Fruit fly (Drosophila melanogaster) whole organism, embryonic: ENCODE results near the gene Tim17b2.

Experiments
- Abd-B ChIP-seq: fragments of 200-800 bp; sonication (Bioruptor generic); optimal IDR thresholded peaks from 2 replicates; lab custom pipeline; 2018; ENCODE audit warnings: missing biosample characterization, mild to moderate bottlenecking, missing genetic modification characterization, moderate library complexity
- Atf3 ChIP-seq: fragments of 200-800 bp; sonication (Bioruptor generic); optimal IDR thresholded peaks from 3 replicates; lab custom pipeline; 2016; ENCODE audit warnings: missing biosample characterization, missing genetic modification characterization
- Bgb ChIP-seq: fragments of 200-800 bp; sonication (Bioruptor generic); IDR thresholded peaks from 2 replicates; pipeline ENCODE4 v1.3.6; 2022; ENCODE audit warnings: missing biosample characterization, missing genetic modification characterization; ENCODE audit not compliant: partially characterized antibody
- CG10267 ChIP-seq: fragments of 200-800 bp; sonication (Bioruptor generic); optimal IDR thresholded peaks from 2 replicates; lab custom pipeline; 2018; ENCODE audit warnings: missing biosample characterization, mild to moderate bottlenecking, missing genetic modification characterization, moderate library complexity
- CG12071 ChIP-seq: fragments of 200-800 bp; sonication (Bioruptor generic); optimal IDR thresholded peaks from 3 replicates; lab custom pipeline; 2018; ENCODE audit warnings: missing biosample characterization, mild to moderate bottlenecking, missing genetic modification characterization
- CG14860 ChIP-seq: fragments of 200-800 bp; sonication (Bioruptor generic); IDR thresholded peaks from 3 replicates; pipeline ENCODE4 v1.3.6; 2022; ENCODE audit warnings: missing biosample characterization, missing genetic modification characterization; ENCODE audit not compliant: partially characterized antibody
- CG15479 ChIP-seq: fragments of 200-800 bp; sonication (Bioruptor generic); optimal IDR thresholded peaks from 3 replicates; lab custom pipeline; 2019; ENCODE audit warnings: missing biosample characterization, mild to moderate bottlenecking, missing genetic modification characterization, moderate library complexity
- CG15514 ChIP-seq: fragments of 200-800 bp; sonication (Bioruptor generic); optimal IDR thresholded peaks from 3 replicates; lab custom pipeline; 2017; ENCODE audit warnings: missing biosample characterization, missing genetic modification characterization, mild to moderate bottlenecking, moderate library complexity, missing genetic modification reagents
- CG16863 ChIP-seq: fragments of 200-800 bp; sonication (Bioruptor generic); optimal IDR thresholded peaks from 3 replicates; lab custom pipeline; 2016; ENCODE audit warnings: missing biosample characterization, missing genetic modification characterization
- CG30020 ChIP-seq: fragments of 200-800 bp; optimal IDR thresholded peaks from 2 replicates; lab custom pipeline; 2019; ENCODE audit warnings: missing biosample characterization, mild to moderate bottlenecking, missing genetic modification characterization, moderate library complexity
- CG3065 ChIP-seq: fragments of 200-800 bp; sonication (Bioruptor generic); optimal IDR thresholded peaks from 2 replicates; lab custom pipeline; 2016; ENCODE audit warnings: missing biosample characterization, missing genetic modification characterization
- CG31365 ChIP-seq: fragments of 200-800 bp; sonication (Bioruptor generic); optimal IDR thresholded peaks from 2 replicates; lab custom pipeline; 2018; ENCODE audit warnings: missing biosample characterization, mild to moderate bottlenecking, missing genetic modification characterization
- CG34224 ChIP-seq: fragments of 200-800 bp; sonication (Bioruptor generic); IDR thresholded peaks from 3 replicates; pipeline ENCODE4 v1.3.6; 2022; ENCODE audit warnings: missing biosample characterization, missing genetic modification characterization; ENCODE audit not compliant: partially characterized antibody
- CG34376 ChIP-seq: fragments of 200-800 bp; sonication (Bioruptor generic); optimal IDR thresholded peaks from 2 replicates; lab custom pipeline; 2018; ENCODE audit warnings: missing biosample characterization, mild to moderate bottlenecking, missing genetic modification characterization
- CG4360 ChIP-seq: fragments of 200-800 bp; sonication (Bioruptor generic); IDR thresholded peaks from 2 replicates; pipeline ENCODE4 v1.3.6; 2022; ENCODE audit warnings: missing biosample characterization, missing genetic modification characterization
- CG4424 ChIP-seq: fragments of 200-800 bp; sonication (Bioruptor generic); optimal IDR thresholded peaks from 3 replicates; lab custom pipeline; 2016; ENCODE audit warnings: missing biosample characterization, missing genetic modification characterization
- CG4854 ChIP-seq: fragments of 200-800 bp; sonication (Bioruptor generic); optimal IDR thresholded peaks from 2 replicates; lab custom pipeline; 2016; ENCODE audit warnings: missing biosample characterization, missing genetic modification characterization, inconsistent platforms
- CG7839 ChIP-seq: fragments of 200-800 bp; sonication (Bioruptor generic); optimal IDR thresholded peaks from 3 replicates; lab custom pipeline; 2018; ENCODE audit warnings: missing biosample characterization, mild to moderate bottlenecking, missing genetic modification characterization, moderate library complexity
- CTCF ChIP-seq: fragments of 200-800 bp; sonication (Bioruptor generic); optimal IDR thresholded peaks from 2 replicates; lab custom pipeline; 2017; ENCODE audit warnings: missing biosample characterization, mild to moderate bottlenecking, missing genetic modification characterization, moderate library complexity
- CkIIα-i1 ChIP-seq: fragments of 200-800 bp; sonication (Bioruptor generic); IDR thresholded peaks from 2 replicates; pipeline ENCODE4 v1.3.6; 2022; ENCODE audit warnings: missing biosample characterization, missing genetic modification characterization
- CrebB ChIP-seq: fragments of 200-800 bp; sonication (Bioruptor generic); optimal IDR thresholded peaks from 3 replicates; lab custom pipeline; 2018; ENCODE audit warnings: missing biosample characterization, mild to moderate bottlenecking, missing genetic modification characterization
- D19B ChIP-seq: fragments of 200-800 bp; sonication (Bioruptor generic); optimal IDR thresholded peaks from 2 replicates; lab custom pipeline; 2017; ENCODE audit warnings: missing biosample characterization, mild to moderate bottlenecking, missing genetic modification characterization
- Doc3 ChIP-seq: fragments of 200-800 bp; sonication (Bioruptor generic); IDR thresholded peaks from 3 replicates; pipeline ENCODE4 v1.3.6; 2022; ENCODE audit warnings: missing biosample characterization, missing genetic modification characterization; ENCODE audit not compliant: partially characterized antibody
- Fer3 ChIP-seq: fragments of 200-800 bp; sonication (Bioruptor generic); optimal IDR thresholded peaks from 2 replicates; lab custom pipeline; 2018; ENCODE audit warnings: missing biosample characterization, mild to moderate bottlenecking, missing genetic modification characterization, moderate library complexity
- HLHmδ ChIP-seq: fragments of 200-800 bp; sonication (Bioruptor generic); optimal IDR thresholded peaks from 2 replicates; lab custom pipeline; 2018; ENCODE audit warnings: missing biosample characterization, mild to moderate bottlenecking, missing genetic modification characterization, moderate library complexity
- Nf-YB ChIP-seq: fragments of 200-800 bp; sonication (Bioruptor generic); optimal IDR thresholded peaks from 3 replicates; lab custom pipeline; 2019; ENCODE audit warnings: missing biosample characterization, mild to moderate bottlenecking, missing genetic modification characterization, moderate library complexity
- Nf-YC ChIP-seq: fragments of 200-800 bp; optimal IDR thresholded peaks from 3 replicates; lab custom pipeline; 2019; ENCODE audit warnings: missing biosample characterization, mild to moderate bottlenecking, missing genetic modification characterization, moderate library complexity
- NfI ChIP-seq: fragments of 200-800 bp; sonication (Bioruptor generic); optimal IDR thresholded peaks from 3 replicates; lab custom pipeline; 2018; ENCODE audit warnings: missing biosample characterization, mild to moderate bottlenecking, missing genetic modification characterization, moderate library complexity
- Side ChIP-seq: fragments of 200-800 bp; sonication (Bioruptor generic); optimal IDR thresholded peaks from 2 replicates; lab custom pipeline; 2016; ENCODE audit warnings: missing biosample characterization, missing genetic modification characterization
- Sin3A ChIP-seq: fragments of >200 bp; optimal IDR thresholded peaks from 2 replicates; lab custom pipeline; 2018
- ac ChIP-seq: fragments of 200-800 bp; sonication (Bioruptor generic); optimal IDR thresholded peaks from 3 replicates; lab custom pipeline; 2017; ENCODE audit warnings: missing biosample characterization, mild to moderate bottlenecking, missing genetic modification characterization
- aop ChIP-seq: fragments of 200-800 bp; sonication (Bioruptor generic); IDR thresholded peaks from 2 replicates; pipeline ENCODE4 v1.3.6; 2022; ENCODE audit warnings: missing biosample characterization, missing genetic modification characterization
- caup ChIP-seq: fragments of 200-800 bp; sonication (Bioruptor generic); optimal IDR thresholded peaks from 3 replicates; lab custom pipeline; 2017; ENCODE audit warnings: missing biosample characterization, mild to moderate bottlenecking, missing genetic modification characterization, moderate library complexity; ENCODE audit not compliant: severe bottlenecking
- dpn ChIP-seq, 2 experiments: fragments of 200-800 bp; sonication (Bioruptor generic); optimal IDR thresholded peaks; 3 replicates each; lab custom pipeline; 2016; ENCODE audit warnings: missing biosample characterization in 2 of 2, missing genetic modification characterization in 2 of 2
- ems ChIP-seq: fragments of 200-800 bp; sonication (Bioruptor generic); optimal IDR thresholded peaks from 3 replicates; lab custom pipeline; 2016; ENCODE audit warnings: missing biosample characterization, missing genetic modification characterization
- ftz-f1 ChIP-seq: fragments of 200-800 bp; sonication (Bioruptor generic); optimal IDR thresholded peaks from 2 replicates; lab custom pipeline; 2016; ENCODE audit warnings: missing biosample characterization, missing genetic modification characterization
- hbn ChIP-seq: fragments of 200-800 bp; sonication (Bioruptor generic); IDR thresholded peaks from 2 replicates; pipeline ENCODE4 v1.3.6; 2022; ENCODE audit warnings: missing biosample characterization, missing genetic modification characterization; ENCODE audit not compliant: partially characterized antibody
- kni ChIP-seq: fragments of 200-800 bp; sonication (Bioruptor generic); optimal IDR thresholded peaks from 3 replicates; lab custom pipeline; 2017; ENCODE audit warnings: mild to moderate bottlenecking, missing biosample characterization, missing genetic modification reagents, missing genetic modification characterization
- knrl ChIP-seq: fragments of 200-800 bp; sonication (Bioruptor generic); IDR thresholded peaks from 3 replicates; pipeline ENCODE4 v1.3.6; 2022; ENCODE audit warnings: missing biosample characterization, missing genetic modification characterization; ENCODE audit not compliant: partially characterized antibody
- pb ChIP-seq: fragments of 200-800 bp; sonication (Bioruptor generic); optimal IDR thresholded peaks from 3 replicates; lab custom pipeline; 2016; ENCODE audit warnings: missing biosample characterization, missing genetic modification characterization
- pho ChIP-seq: fragments of 200-800 bp; sonication (Bioruptor generic); optimal IDR thresholded peaks from 2 replicates; lab custom pipeline; 2016; ENCODE audit warnings: missing biosample characterization, missing genetic modification characterization
- psq ChIP-seq: fragments of 200-800 bp; sonication (Bioruptor generic); optimal IDR thresholded peaks from 2 replicates; lab custom pipeline; 2017; ENCODE audit warnings: missing biosample characterization, missing genetic modification characterization
- ranshi ChIP-seq: fragments of 200-800 bp; sonication (Bioruptor generic); IDR thresholded peaks from 2 replicates; pipeline ENCODE4 v1.3.6; 2022; ENCODE audit warnings: missing biosample characterization, missing genetic modification characterization
- shn ChIP-seq: fragments of 200-800 bp; sonication (Bioruptor generic); optimal IDR thresholded peaks from 3 replicates; lab custom pipeline; 2016; ENCODE audit warnings: missing biosample characterization, missing genetic modification characterization
- sna ChIP-seq: fragments of 200-800 bp; sonication (Bioruptor generic); IDR thresholded peaks from 2 replicates; pipeline ENCODE4 v1.3.6; 2022; ENCODE audit warnings: missing biosample characterization, missing genetic modification characterization; ENCODE audit not compliant: partially characterized antibody
- trem ChIP-seq: fragments of 200-800 bp; optimal IDR thresholded peaks from 3 replicates; lab custom pipeline; 2019; ENCODE audit warnings: missing biosample characterization, mild to moderate bottlenecking, missing genetic modification characterization, moderate library complexity
- zen ChIP-seq: fragments of 200-800 bp; sonication (Bioruptor generic); optimal IDR thresholded peaks from 3 replicates; lab custom pipeline; 2018; ENCODE audit warnings: missing biosample characterization, mild to moderate bottlenecking, missing genetic modification characterization, moderate library complexity
- zen2 ChIP-seq: fragments of 200-800 bp; sonication (Bioruptor generic); IDR thresholded peaks from 3 replicates; pipeline ENCODE4 v1.3.6; 2022; ENCODE audit warnings: missing biosample characterization, missing genetic modification characterization; ENCODE audit not compliant: partially characterized antibody

Tim17b2 gene

DNA sequence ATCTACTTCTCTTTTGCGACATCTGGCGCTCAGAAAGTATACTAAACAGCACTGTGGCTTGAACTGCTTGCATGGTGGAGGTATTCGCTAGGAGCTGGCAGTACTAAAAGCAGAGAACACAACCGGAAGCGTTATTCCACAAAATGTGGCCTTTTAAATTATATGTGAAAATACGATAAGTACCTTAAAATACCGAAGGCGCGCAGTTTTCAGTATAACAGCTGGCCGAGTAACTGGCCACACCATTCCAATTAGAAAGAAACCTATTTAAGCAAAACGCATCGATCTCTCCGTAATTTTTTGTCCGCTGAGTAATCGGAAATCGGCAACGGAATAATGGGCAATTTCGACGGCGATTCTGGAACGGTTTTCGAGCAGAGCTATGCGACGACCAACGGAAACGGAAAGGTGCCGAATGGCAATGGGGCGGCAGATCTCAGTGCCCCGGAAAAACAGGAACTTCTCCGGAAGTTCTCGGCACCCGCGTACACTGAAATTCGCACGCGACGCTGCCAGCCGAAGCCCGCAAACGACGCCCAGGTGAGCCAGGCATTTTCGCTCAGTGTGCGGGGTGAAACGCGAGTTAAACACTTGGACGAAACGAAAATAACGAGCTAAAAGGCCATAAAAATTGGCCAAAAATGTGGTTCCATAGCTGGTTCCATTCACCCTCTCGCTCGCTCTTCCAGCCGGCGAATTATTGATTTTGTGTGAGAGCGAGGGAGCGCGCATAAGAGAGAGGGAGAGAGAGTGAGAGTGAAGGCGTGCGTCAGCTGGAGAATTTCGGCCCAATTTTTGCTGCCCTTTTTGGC is 14.6 kb downstream of the Tim17b2 start, which contains the start of gene lace (continued):
- peak; percentile 23 for TF ChIP-seq CG30020 (tag; lab: Kevin White, UChicago)
- TF ChIP-seq ems, result peak; percentile 56
- TF ChIP-seq D19B (GFP tag; lab: Kevin White, UChicago), result peak; percentile 58
- TF ChIP-seq CG31365, result peak; percentile 97
- peak; percentile 72; the same call in 1 of the 2 replicates for TF ChIP-seq sna (GFP tag; lab: Robert Waterston, UW)
- TF ChIP-seq pb (GFP tag; lab: Kevin White, UChicago), result peak; percentile 74
- no peak for TF ChIP-seq zen2 (GFP tag; lab: Robert Waterston, UW)
- no peak for TF ChIP-seq CG15479 (GFP tag; lab: Kevin White, UChicago)
- peak; percentile 91 for TF ChIP-seq caup (GFP tag; lab: Kevin White, UChicago)
- TF ChIP-seq CG7839, result peak; percentile 63
- TF ChIP-seq dpn (GFP tag; optimal IDR thresholded peaks at IDR 0.05; lab: Kevin White, UChicago), result peak; percentile 69 to 86
- TF ChIP-seq CG12071 (GFP tag; lab: Kevin White, UChicago), result peak; percentile 44
- TF ChIP-seq CG16863 (GFP tag; lab: Kevin White, UChicago), result peak; percentile 63
- TF ChIP-seq Side (GFP tag; lab: Kevin White, UChicago), result peak; percentile 83
- TF ChIP-seq CTCF (GFP tag; lab: Kevin White, UChicago), result peak; percentile 94
- no peak for TF ChIP-seq CkIIα-i1
- peak; percentile 80 for TF ChIP-seq ranshi
- TF ChIP-seq zen (tag; lab: Kevin White, UChicago), result peak; percentile 85
- TF ChIP-seq Fer3, result peak; percentile 65
- peak; percentile 71 for TF ChIP-seq CG4424 (GFP tag; lab: Kevin White, UChicago)
- TF ChIP-seq Doc3 (GFP tag; lab: Robert Waterston, UW), result no peak
- TF ChIP-seq Bgb, result peak; percentile 57; the same call in 1 of the 2 replicates
- TF ChIP-seq CG3065 (GFP tag; lab: Kevin White, UChicago), result peak; percentile 81
- TF ChIP-seq aop (GFP tag; lab: Robert Waterston, UW), result peak; percentile 84
- peak; percentile 75 for TF ChIP-seq Abd-B (GFP tag; lab: Kevin White, UChicago)
- peak; percentile 73 for TF ChIP-seq CG4854 (GFP tag; lab: Kevin White, UChicago)
- TF ChIP-seq trem (tag; lab: Kevin White, UChicago), result peak; percentile 87
- TF ChIP-seq CrebB (tag; lab: Kevin White, UChicago), result peak; percentile 68
- peak; percentile 91 for TF ChIP-seq NfI
- TF ChIP-seq CG14860 (GFP tag; lab: Robert Waterston, UW), result no peak
- TF ChIP-seq kni (GFP tag; lab: Kevin White, UChicago), result peak; percentile 13
- peak; percentile 83 for TF ChIP-seq shn (GFP tag; lab: Kevin White, UChicago)
- peak; percentile 60 for TF ChIP-seq HLHmδ (GFP tag; lab: Kevin White, UChicago)
- TF ChIP-seq hbn (GFP tag; lab: Robert Waterston, UW), result no peak
- peak; percentile 73 for TF ChIP-seq CG10267 (tag; lab: Kevin White, UChicago)
- peak; percentile 29; the same call in 1 of the 2 replicates for TF ChIP-seq CG4360 (GFP tag; lab: Robert Waterston, UW)
- TF ChIP-seq Nf-YB (GFP tag; lab: Kevin White, UChicago), result peak; percentile 54
- TF ChIP-seq knrl, result peak; percentile 53; the same call in 1 of the 3 replicates
- peak; percentile 88 for TF ChIP-seq pho (GFP tag; lab: Kevin White, UChicago)
- TF ChIP-seq ftz-f1 (GFP tag; lab: Kevin White, UChicago), result peak; percentile 18
- TF ChIP-seq CG34376 (GFP tag; lab: Kevin White, UChicago), result peak; percentile 67
- peak; percentile 36 for TF ChIP-seq psq (GFP tag; lab: Kevin White, UChicago)
- TF ChIP-seq Atf3, result peak; percentile 81
- TF ChIP-seq CG34224, result no peak; the same call in 2 of the 3 replicates
- peak; percentile 32 for TF ChIP-seq Nf-YC
- TF ChIP-seq Sin3A (lab: Kevin White, UChicago), result peak; percentile 46
- peak; percentile 97 for TF ChIP-seq CG15514 (GFP tag; lab: Kevin White, UChicago)
- peak; percentile 65 for TF ChIP-seq ac (GFP tag; lab: Kevin White, UChicago)
